Worm (Caenorhabditis elegans) whole organism, midembryonic: ENCODE measurements around the gene tgt-1.

ENCODE experiments used
- T22C8.4 ChIP-seq: fragments of 200-800 bp; sonication (Bioruptor generic); IDR thresholded peaks from 2 replicates; pipeline ENCODE4 v1.3.6; 2022; ENCODE audit warnings: missing genetic modification characterization, missing compliant biosample characterization
- cog-1 ChIP-seq: sonication (generic microtip); optimal IDR thresholded peaks from 2 replicates; lab custom pipeline; 2016; ENCODE audit warnings: missing genetic modification characterization, missing compliant biosample characterization
- flt-1 ChIP-seq: fragments of 200-800 bp; sonication (Bioruptor generic); IDR thresholded peaks from 2 replicates; pipeline ENCODE4 v1.3.6; 2022; ENCODE audit warnings: missing genetic modification characterization, missing compliant biosample characterization
- klf-2 ChIP-seq: fragments of 200-800 bp; sonication (Bioruptor generic); conservative IDR thresholded peaks from 2 replicates; pipeline ENCODE4 v1.3.6; 2022; ENCODE audit warnings: missing genetic modification reagents, missing genetic modification characterization, missing compliant biosample characterization
- med-1 ChIP-seq: sonication (generic microtip); optimal IDR thresholded peaks from 2 replicates; lab custom pipeline; 2017; ENCODE audit warnings: missing genetic modification characterization, mild to moderate bottlenecking, missing compliant biosample characterization, antibody characterized with exemption, missing genetic modification reagents; ENCODE audit not compliant: insufficient read depth
- ref-1 ChIP-seq: fragments of 200-800 bp; sonication (Bioruptor generic); conservative IDR thresholded peaks from 2 replicates; pipeline ENCODE4 v1.3.6; 2022; ENCODE audit warnings: missing genetic modification reagents, missing genetic modification characterization, missing compliant biosample characterization
- tab-1 ChIP-seq: fragments of 200-800 bp; sonication (Bioruptor generic); IDR thresholded peaks from 2 replicates; pipeline ENCODE4 v1.3.6; 2022; ENCODE audit warnings: missing genetic modification characterization, missing compliant biosample characterization
- ztf-23 ChIP-seq: fragments of 200-800 bp; sonication (Bioruptor generic); IDR thresholded peaks from 2 replicates; pipeline ENCODE4 v1.3.6; 2022; ENCODE audit warnings: missing genetic modification reagents, missing genetic modification characterization, missing compliant biosample characterization
- ztf-29 ChIP-seq: fragments of 200-800 bp; sonication (Bioruptor generic); IDR thresholded peaks from 2 replicates; pipeline ENCODE4 v1.3.6; 2022; ENCODE audit warnings: missing genetic modification reagents, missing genetic modification characterization, missing compliant biosample characterization

Gene tgt-1

DNA sequence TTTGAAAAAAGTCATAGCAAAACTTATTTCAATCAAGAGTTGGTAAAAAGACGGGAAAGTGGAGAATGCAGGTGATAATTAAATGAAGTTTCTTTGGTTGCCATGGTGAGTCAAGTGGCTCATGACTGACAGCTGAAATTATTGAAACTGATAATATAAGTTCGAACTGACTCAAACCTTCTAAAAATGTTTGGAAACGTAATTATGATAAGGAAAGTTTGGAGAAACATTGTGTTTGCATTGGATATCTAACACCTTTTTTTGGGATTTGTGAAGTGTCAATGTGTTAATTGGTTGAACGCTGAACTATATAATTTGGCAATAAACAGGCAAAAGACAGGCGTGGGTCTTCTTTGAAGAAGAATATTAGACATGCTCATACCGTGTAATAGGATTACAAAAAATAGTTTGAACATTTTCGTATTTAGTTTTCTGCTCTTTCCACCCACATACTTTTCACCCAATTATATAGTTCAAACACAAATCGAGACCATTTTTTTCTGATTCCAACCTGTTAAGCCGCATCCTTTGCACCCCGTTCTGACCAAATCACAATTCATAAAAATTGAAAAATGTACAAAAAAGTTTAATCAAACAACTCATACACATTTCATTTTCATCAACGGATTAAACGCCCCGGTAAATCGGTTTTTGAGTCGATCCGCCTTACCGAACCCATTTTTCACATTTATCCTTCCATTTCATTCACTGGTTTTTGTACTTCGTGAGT is 34.1 kb downstream of the tgt-1 start, which contains the start of the genes srlf-33 and srlf-32:
TSS of gene srlf-33 (minus strand) at position 101 of the 730 bp plus-strand sequence.
TSS of gene srlf-32 (plus strand) at position 680 of the 730 bp plus-strand sequence.
- TF ChIP-seq ztf-29 (GFP tag; lab: Robert Waterston, UW): no peak
- no peak for TF ChIP-seq flt-1 (GFP tag; lab: Robert Waterston, UW)
- no peak for TF ChIP-seq ztf-23
- no peak for TF ChIP-seq tab-1 (GFP tag; lab: Robert Waterston, UW)
- no peak for TF ChIP-seq T22C8.4 (GFP tag; lab: Robert Waterston, UW)
- TF ChIP-seq med-1 (GFP tag; lab: Kevin White, UChicago): no peak

DNA sequence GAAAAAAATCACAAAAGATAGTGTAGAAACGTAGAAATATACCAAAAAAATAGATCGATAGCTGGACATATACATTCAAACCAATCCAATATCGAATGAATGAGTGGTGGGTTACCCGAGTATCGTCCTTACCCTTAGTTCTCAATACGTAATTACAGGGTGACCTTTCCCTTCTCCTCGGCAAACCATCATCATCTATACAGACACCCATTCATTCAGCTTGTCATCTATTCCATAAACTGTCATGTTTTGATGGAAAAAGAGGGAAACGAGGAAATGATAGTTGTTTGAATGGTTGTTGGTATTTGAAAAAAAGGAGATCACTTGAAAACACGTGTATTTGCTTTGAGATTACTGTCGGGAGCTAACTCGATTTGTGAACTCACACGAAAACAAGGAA is 35.5 kb downstream of the tgt-1 start:
- TF ChIP-seq ztf-29 (GFP tag; lab: Robert Waterston, UW) (no peak), klf-2 (GFP tag; lab: Robert Waterston, UW) (no peak), cog-1 (tag; lab: Kevin White, UChicago) (no peak), ref-1 (no peak), ztf-23 (no peak), T22C8.4 (GFP tag; lab: Robert Waterston, UW) (no peak), tab-1 (GFP tag; lab: Robert Waterston, UW) (no peak)

DNA sequence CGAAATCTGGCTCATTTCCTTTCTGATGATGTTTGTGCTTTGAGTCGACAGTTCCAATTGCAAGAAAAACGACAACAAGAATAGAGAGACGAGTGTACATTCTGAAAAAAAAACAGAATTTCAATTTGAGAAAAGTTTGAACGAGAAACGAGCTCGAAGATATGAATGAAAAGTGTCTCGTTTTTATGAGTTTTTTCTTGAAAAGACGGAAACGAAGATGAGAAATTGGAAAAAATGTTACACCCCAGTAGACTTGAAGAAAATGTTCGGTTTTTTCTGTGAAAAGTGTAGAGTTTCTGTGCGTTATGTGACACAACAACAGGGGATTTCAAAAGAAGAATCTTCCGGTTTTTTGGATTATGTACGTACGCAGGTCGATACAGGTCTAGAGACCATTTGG is 36.5 kb downstream of the tgt-1 start, which contains the start of gene srlf-31:
TSS of gene srlf-31 (minus strand) at position 101 of the 400 bp plus-strand sequence.
- TF ChIP-seq klf-2 (GFP tag; lab: Robert Waterston, UW) (no peak), tab-1 (GFP tag; lab: Robert Waterston, UW) (no peak), T22C8.4 (GFP tag; lab: Robert Waterston, UW) (no peak), ref-1 (no peak), flt-1 (GFP tag; lab: Robert Waterston, UW) (no peak), med-1 (GFP tag; lab: Kevin White, UChicago) (no peak), cog-1 (tag; lab: Kevin White, UChicago) (no peak), ztf-23 (no peak), ztf-29 (GFP tag; lab: Robert Waterston, UW) (no peak)

DNA sequence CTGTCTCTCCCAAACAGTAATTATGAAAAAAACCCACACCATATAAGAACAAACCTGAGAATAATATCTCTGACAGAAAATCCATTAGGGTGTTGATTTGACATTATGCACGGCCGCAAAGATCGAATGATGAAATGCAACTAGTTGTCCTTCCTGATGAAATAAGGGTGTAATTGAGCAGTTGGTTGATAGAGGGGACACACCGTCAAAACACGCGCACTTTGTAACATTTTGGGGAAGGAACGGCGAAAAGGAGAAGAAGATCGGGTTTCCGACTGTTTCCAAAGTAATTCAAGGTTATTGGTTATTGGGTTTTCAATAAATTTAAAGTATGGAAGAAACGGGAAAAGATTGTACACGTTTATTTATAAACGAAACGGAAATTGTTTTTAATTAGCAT is 37.6 kb downstream of the tgt-1 start, which contains the start of gene ZK822.1:
TSS of gene ZK822.1 (minus strand) at position 121 of the 400 bp plus-strand sequence.
- TF ChIP-seq flt-1 (GFP tag; lab: Robert Waterston, UW) (no peak), tab-1 (GFP tag; lab: Robert Waterston, UW) (no peak), cog-1 (tag; lab: Kevin White, UChicago) (no peak), T22C8.4 (GFP tag; lab: Robert Waterston, UW) (no peak), ztf-29 (GFP tag; lab: Robert Waterston, UW) (no peak), med-1 (GFP tag; lab: Kevin White, UChicago) (no peak), ref-1 (no peak), klf-2 (GFP tag; lab: Robert Waterston, UW) (no peak), ztf-23 (no peak)

DNA sequence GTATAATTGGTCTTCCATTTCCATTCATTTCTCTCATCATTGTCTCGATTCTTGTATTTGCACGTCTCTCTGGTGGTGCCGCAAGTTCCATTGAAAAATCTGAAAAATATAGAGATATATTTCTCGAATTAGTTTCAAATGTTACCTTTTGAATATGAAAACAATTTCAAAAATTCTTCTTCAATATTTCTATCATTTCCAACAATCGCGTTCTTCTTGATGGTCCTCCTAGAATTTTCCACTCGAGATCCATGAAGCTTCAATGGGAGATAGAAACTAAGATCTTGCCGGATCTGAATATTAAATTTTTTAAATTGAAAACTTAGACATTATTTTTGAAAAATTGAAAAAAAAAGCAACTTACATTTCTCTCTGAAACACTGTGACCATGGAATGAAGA is 40.5 kb downstream of the tgt-1 start:
- no peak for TF ChIP-seq ztf-23
- TF ChIP-seq med-1 (GFP tag; lab: Kevin White, UChicago): no peak
- TF ChIP-seq ztf-29 (GFP tag; lab: Robert Waterston, UW): no peak
- no peak for TF ChIP-seq flt-1 (GFP tag; lab: Robert Waterston, UW)
- TF ChIP-seq tab-1 (GFP tag; lab: Robert Waterston, UW): no peak
- TF ChIP-seq T22C8.4 (GFP tag; lab: Robert Waterston, UW): no peak
- no peak for TF ChIP-seq cog-1 (tag; lab: Kevin White, UChicago)
- no peak for TF ChIP-seq klf-2 (GFP tag; lab: Robert Waterston, UW)
- no peak for TF ChIP-seq ref-1

DNA sequence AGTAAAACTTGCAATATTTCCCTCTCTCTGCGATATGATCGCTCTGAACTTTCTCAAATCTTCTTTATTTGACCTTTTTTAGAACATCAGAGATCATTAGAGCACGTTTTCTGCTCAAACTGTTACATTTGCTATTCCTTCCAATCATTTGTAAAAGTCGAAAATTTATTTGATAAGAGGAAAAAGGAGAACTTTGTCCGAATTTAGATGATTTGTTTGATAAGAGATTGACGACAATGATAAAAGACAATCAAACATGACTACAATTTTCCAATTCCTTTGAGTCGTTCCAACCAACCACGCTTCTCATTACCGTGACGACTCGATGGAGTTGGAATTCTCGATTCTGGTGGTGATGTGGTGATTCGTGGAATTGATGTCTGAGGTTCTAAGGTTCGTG is 41.7 kb downstream of the tgt-1 start:
- no peak for TF ChIP-seq flt-1 (GFP tag; lab: Robert Waterston, UW)
- no peak for TF ChIP-seq klf-2 (GFP tag; lab: Robert Waterston, UW)
- TF ChIP-seq ztf-23: no peak

DNA sequence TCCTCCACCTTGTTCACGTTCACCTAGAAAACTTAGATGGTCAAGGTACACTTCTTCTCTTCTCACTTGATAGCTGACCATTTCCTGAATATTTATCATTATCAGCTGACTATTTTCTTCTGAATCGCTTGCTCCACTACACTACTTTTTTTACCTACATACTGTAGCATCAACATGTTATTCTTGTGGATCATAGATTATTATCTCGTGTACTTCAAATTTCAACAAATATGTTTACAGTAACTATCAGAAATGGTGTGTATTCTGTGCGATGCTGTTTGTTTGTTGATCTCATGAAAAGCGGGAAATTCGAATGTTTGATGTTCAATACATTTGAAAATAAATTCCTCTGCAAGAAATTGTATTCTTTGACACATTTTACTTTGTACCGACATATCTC is 42.7 kb downstream of the tgt-1 start, which contains the start of gene ZK822.10:
TSS of gene ZK822.10 (plus strand) at position 231 of the 400 bp plus-strand sequence.
- TF ChIP-seq flt-1 (GFP tag; lab: Robert Waterston, UW): no peak
- TF ChIP-seq ztf-23: no peak

DNA sequence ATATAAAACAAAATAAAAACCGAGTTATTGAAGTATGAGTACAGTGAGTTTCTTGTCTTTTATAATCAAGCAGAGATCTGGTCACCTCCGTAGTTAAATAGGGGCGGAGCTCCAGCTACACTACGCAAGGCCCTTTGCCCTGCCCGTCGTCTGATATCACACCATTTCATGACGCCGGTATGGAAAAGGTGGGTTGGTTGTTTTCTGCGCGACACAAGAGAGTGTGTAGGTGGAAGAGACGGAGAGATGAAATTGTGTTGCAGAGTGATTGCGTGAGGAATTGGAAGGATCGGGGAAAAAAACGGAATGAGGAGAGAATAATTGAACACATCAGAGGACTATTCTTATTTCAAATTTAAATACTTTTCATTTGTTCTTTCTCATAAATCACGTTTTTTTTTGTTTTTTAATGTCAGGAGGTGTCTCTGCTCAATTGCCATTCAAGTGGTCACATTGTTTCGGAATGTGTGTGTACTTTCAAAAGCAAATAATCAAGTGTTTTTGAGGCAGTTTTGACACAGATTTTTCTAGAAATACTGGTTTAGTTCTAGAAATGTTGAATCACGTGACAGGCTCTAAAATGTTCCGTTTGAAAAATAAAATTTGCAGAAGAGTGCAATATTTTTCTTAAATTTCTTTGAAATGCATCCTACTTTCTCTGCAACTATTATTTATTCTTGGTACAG is 43.7 kb downstream of the tgt-1 start, which contains the start of gene ZK822.9:
TSS of gene ZK822.9 (plus strand) at position 180 of the 686 bp plus-strand sequence.
- no peak for TF ChIP-seq ztf-23
- no peak for TF ChIP-seq T22C8.4 (GFP tag; lab: Robert Waterston, UW)
- no peak for TF ChIP-seq cog-1 (tag; lab: Kevin White, UChicago)
- no peak for TF ChIP-seq flt-1 (GFP tag; lab: Robert Waterston, UW)
- no peak for TF ChIP-seq med-1 (GFP tag; lab: Kevin White, UChicago)
- TF ChIP-seq ref-1: no peak
- no peak for TF ChIP-seq klf-2 (GFP tag; lab: Robert Waterston, UW)
- no peak for TF ChIP-seq ztf-29 (GFP tag; lab: Robert Waterston, UW)
- TF ChIP-seq tab-1 (GFP tag; lab: Robert Waterston, UW): no peak
